Worm (Caenorhabditis elegans): ENCODE data around the gene C14C10.5.

C14C10.5 gene

DNA sequence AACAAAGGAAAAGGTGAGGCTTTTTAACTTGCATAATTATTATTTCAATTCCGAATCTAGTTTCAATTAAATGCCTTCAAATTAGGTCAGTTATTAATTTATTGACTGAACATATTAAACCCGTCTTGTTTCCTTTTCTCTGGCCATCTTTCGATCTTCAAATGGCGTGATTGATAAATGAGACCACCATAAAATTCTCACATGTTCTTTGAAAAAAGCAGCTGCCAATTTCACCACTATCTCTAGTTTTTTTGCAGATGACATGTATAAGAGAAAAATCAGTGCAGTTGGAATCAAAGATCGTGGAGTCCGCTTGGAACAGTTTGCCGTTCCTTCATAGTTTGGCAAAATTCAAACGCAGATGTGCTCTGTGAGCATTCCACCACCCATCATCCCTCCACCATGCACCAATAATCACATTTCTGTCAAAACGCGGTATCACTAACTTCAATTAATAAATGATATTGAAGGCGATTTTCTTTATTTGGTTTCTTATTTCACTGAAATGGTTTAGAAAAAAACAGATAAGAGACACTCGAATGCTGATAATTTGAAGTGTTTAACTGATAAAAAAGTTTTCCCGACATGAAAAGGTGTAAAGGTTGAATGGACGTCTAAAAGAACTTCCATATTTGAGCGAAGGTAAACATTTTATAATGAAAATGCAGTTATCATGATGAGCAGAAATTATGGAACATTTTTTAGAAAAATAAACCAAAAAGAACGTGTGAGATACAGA lies 37.9 kb downstream of the C14C10.5 start:
- TF ChIP-seq mab-5 (tag; optimal IDR thresholded peaks at IDR 0.05) (no peak), mls-2 (tag; optimal IDR thresholded peaks at IDR 0.05) (no peak), unc-62 (GFP tag; optimal IDR thresholded peaks at IDR 0.05) (no peak), ceh-43 (GFP tag; optimal IDR thresholded peaks at IDR 0.05) (no peak), elt-1 (tag; optimal IDR thresholded peaks at IDR 0.05; ENCODE audit: borderline replicate concordance, insufficient read depth) (no peak), sptf-1 (tag; optimal IDR thresholded peaks at IDR 0.05) (no peak), tbx-8 (GFP tag; optimal IDR thresholded peaks at IDR 0.05) (no peak), M03D4.4 (tag; optimal IDR thresholded peaks at IDR 0.05) (no peak), ceh-39 (tag; optimal IDR thresholded peaks at IDR 0.05) (no peak), zip-8 (tag; optimal IDR thresholded peaks at IDR 0.05) (no peak), elt-3 (tag; optimal IDR thresholded peaks at IDR 0.05) (no peak), ham-2 (GFP tag; optimal IDR thresholded peaks at IDR 0.05) (no peak), nhr-76 (tag; optimal IDR thresholded peaks at IDR 0.05) (no peak), flh-1 (GFP tag; optimal IDR thresholded peaks at IDR 0.05) (no peak), mep-1 (tag; optimal IDR thresholded peaks at IDR 0.05) (no peak), drap-1 (GFP tag; optimal IDR thresholded peaks at IDR 0.05) (no peak), blmp-1 (tag; optimal IDR thresholded peaks at IDR 0.05) (no peak)

DNA sequence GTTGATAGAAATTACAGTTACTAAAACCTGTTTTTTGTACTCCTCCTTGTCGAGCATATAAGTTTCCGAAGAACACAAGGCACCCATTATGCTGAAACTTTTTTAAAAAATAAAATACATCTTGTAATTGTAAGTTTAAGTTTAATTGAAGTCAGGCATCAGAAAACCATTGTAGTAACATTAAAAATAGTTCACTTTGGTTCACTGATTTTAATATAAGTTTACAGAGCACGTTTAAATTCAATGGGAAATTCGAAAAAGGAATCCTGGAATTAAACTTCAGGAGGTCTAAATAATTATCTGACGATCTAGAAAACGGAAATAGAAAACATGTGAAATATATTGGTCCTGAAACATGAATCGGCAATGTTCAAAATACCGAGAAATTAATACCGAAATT lies 40.4 kb downstream of the C14C10.5 start, which contains the start of gene gpa-8:
gpa-8 (minus strand) TSS at position 101 of the 400 bp plus-strand sequence.
- TF ChIP-seq sptf-1 (tag; optimal IDR thresholded peaks at IDR 0.05) (no peak), zip-8 (tag; optimal IDR thresholded peaks at IDR 0.05) (no peak), ceh-43 (GFP tag; optimal IDR thresholded peaks at IDR 0.05) (no peak), ceh-83 (GFP tag; optimal IDR thresholded peaks at IDR 0.05) (no peak), sem-2 (GFP tag; optimal IDR thresholded peaks at IDR 0.05) (no peak), ztf-11 (tag; optimal IDR thresholded peaks at IDR 0.05) (no peak), nhr-237 (tag; optimal IDR thresholded peaks at IDR 0.05) (no peak)

DNA sequence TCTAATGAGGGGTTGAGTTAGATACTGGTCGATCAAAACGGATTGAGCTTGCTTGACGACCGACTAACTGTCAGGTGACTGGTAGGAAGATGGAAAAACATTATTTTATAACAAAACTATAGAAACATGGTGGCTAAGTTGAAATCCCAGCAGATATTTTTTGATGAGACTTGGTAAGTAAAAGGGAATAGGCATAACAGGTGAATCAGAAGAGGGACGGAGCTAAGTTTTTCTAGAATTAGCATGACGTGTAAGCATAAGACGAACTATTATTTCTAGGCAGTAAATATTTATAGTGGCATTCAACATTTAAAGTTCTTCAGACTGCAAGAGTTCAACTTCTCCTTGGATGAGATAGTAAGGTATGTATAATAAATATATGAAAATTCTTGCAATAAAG lies 44.5 kb downstream of the C14C10.5 start, which contains the start of gene F56H9.8:
F56H9.8 (plus strand) TSS at position 301 of the 400 bp plus-strand sequence.
- TF ChIP-seq unc-120 (tag; optimal IDR thresholded peaks at IDR 0.05; ENCODE audit: poor library complexity, severe bottlenecking) (no peak), mls-2 (tag; optimal IDR thresholded peaks at IDR 0.05) (no peak), M03D4.4 (tag; optimal IDR thresholded peaks at IDR 0.05) (no peak), nhr-2 (tag; optimal IDR thresholded peaks at IDR 0.05) (no peak)

DNA sequence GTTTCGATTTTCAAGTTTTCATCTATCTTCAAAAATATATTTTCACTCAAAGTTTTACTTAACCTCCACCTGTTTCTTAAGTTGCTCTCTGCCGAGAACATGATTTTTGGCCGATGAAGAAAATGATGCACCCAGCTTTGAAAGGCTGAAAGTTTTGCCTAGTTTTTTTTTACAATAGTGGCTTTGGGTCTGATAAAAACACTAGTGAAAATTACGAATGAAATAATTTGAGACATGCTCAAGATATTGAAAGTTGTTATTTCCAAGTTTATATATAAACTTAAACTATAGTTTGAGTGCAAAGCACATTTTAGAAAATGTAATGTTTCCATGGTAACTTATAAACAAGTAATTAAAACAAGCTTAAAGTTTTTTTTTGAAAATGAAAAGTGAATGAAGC lies 49.2 kb downstream of the C14C10.5 start, which contains the start of gene gpa-9:
gpa-9 (minus strand) TSS at position 101 of the 400 bp plus-strand sequence.
- no peak for TF ChIP-seq ztf-11 (tag; optimal IDR thresholded peaks at IDR 0.05)
- no peak for TF ChIP-seq bed-3 (GFP tag; optimal IDR thresholded peaks at IDR 0.05)
- TF ChIP-seq sem-2 (GFP tag; optimal IDR thresholded peaks at IDR 0.05): no peak
- no peak for TF ChIP-seq tbx-8 (GFP tag; optimal IDR thresholded peaks at IDR 0.05)
- TF ChIP-seq unc-62 (GFP tag; optimal IDR thresholded peaks at IDR 0.05): no peak
- no peak for TF ChIP-seq drap-1 (GFP tag; optimal IDR thresholded peaks at IDR 0.05)
- TF ChIP-seq nhr-12 (tag; optimal IDR thresholded peaks at IDR 0.05): no peak
- no peak for TF ChIP-seq lin-32 (GFP tag; optimal IDR thresholded peaks at IDR 0.05)
- no peak for TF ChIP-seq lsy-2 (tag; optimal IDR thresholded peaks at IDR 0.05)
- no peak for TF ChIP-seq nhr-237 (tag; optimal IDR thresholded peaks at IDR 0.05)
- no peak for TF ChIP-seq ham-2 (GFP tag; optimal IDR thresholded peaks at IDR 0.05)
- no peak for TF ChIP-seq sptf-1 (tag; optimal IDR thresholded peaks at IDR 0.05)
- TF ChIP-seq lin-13 (tag; optimal IDR thresholded peaks at IDR 0.05): no peak
- no peak for TF ChIP-seq elt-3 (tag; optimal IDR thresholded peaks at IDR 0.05)
- no peak for TF ChIP-seq mab-5 (tag; optimal IDR thresholded peaks at IDR 0.05)
- TF ChIP-seq nhr-28 (tag; optimal IDR thresholded peaks at IDR 0.05): no peak
- TF ChIP-seq cnd-1 (tag; optimal IDR thresholded peaks at IDR 0.05): no peak
- no peak for TF ChIP-seq mls-2 (tag; optimal IDR thresholded peaks at IDR 0.05)
- TF ChIP-seq mep-1 (tag; optimal IDR thresholded peaks at IDR 0.05): no peak
- TF ChIP-seq M03D4.4 (tag; optimal IDR thresholded peaks at IDR 0.05): no peak

DNA sequence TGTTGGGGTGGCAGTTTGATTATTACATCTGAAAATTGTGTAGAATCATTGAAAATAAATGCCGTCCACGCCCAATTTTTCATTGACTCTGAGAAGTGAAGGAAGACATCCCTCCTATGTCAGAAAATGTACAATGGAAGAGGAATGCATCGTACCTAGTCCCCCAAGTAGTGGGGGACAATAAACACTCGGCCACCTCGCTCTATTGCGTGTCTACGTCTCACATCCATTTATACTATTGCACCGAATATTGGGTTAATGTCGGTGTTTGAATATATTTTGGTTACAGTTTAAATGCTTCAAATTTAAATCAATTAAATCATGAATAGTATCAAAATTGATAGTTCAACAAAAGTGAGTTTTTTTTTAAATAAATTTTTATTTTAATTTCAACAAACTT lies 49.6 kb downstream of the C14C10.5 start, which contains the start of gene lin-25:
lin-25 (plus strand) TSS at position 290 of the 400 bp plus-strand sequence.
- no peak for TF ChIP-seq flh-1 (GFP tag; optimal IDR thresholded peaks at IDR 0.05)
- peak; percentile 64 for TF ChIP-seq ces-1 (GFP tag; optimal IDR thresholded peaks at IDR 0.05)
- TF ChIP-seq mep-1 (tag; optimal IDR thresholded peaks at IDR 0.05): peak; percentile 43
- TF ChIP-seq lsy-2 (tag; optimal IDR thresholded peaks at IDR 0.05): peak; percentile 1
- TF ChIP-seq hlh-1 (tag; optimal IDR thresholded peaks at IDR 0.05): peak; percentile 11
- peak; percentile 44 for TF ChIP-seq pha-4 (tag; optimal IDR thresholded peaks at IDR 0.05)
- no peak for TF ChIP-seq nhr-12 (tag; optimal IDR thresholded peaks at IDR 0.05)
- no peak for TF ChIP-seq cnd-1 (tag; optimal IDR thresholded peaks at IDR 0.05)
- no peak for TF ChIP-seq elt-1 (tag; optimal IDR thresholded peaks at IDR 0.05; ENCODE audit: borderline replicate concordance, insufficient read depth)
- TF ChIP-seq nhr-28 (tag; optimal IDR thresholded peaks at IDR 0.05): no peak
- TF ChIP-seq blmp-1 (tag; optimal IDR thresholded peaks at IDR 0.05): no peak

All from whole organism, mixed stage, embryonic.